Comparison of ENCODE assay signal across 3 worm cellular contexts in the genomic region with DNA sequence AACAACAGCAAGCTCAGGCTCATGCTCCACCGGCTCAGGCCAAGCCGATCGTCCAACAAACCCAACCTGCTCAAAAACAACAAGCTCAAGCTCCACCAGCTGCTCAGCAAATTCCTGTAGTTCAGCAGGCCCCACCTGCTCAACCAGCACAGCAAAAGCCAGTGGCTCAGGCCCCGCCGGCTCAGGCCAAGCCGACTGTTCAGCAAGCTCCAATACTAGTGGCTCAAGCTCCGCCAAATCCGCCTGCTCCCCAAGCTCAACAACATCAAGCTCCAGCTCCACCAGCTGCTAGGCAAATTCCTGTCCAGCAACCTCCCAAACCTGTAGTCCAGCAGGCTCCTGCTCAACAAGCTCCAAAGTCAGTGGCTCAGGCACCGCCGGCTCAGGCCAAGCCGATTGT.
TF ChIP-seq lines count a peak whose summit lies in the region.

No protein-coding gene starts in this region.

TF ChIP-seq in whole organism, L2 larva, 48 proteins besides CTCF, POLR2A, EP300 and RAD21:
- TF ChIP-seq dmd-4 (tag; optimal IDR thresholded peaks at IDR 0.05; lab: Kevin White, UChicago), result no peak
- TF ChIP-seq ceh-16 (tag; optimal IDR thresholded peaks at IDR 0.05; lab: Kevin White, UChicago), result no peak
- no peak for TF ChIP-seq snpc-4 (tag; optimal IDR thresholded peaks at IDR 0.05; lab: Kevin White, UChicago)
- 0 out of 2 replicates have a peak, but pooled peaks have one; percentile 8 for TF ChIP-seq ztf-1 (GFP tag; conservative IDR thresholded peaks at IDR 0.05; lab: Robert Waterston, UW)

TF ChIP-seq in whole organism, L4 larva, 104 proteins besides CTCF, POLR2A, EP300 and RAD21:
- peak; percentile 88 for TF ChIP-seq set-16 (GFP tag; IDR thresholded peaks at IDR 0.05; lab: Robert Waterston, UW)
- no peak for TF ChIP-seq dpl-1 (GFP tag; optimal IDR thresholded peaks at IDR 0.05; lab: Kevin White, UChicago)

TF ChIP-seq in whole organism, young adult, 124 proteins besides CTCF, POLR2A, EP300 and RAD21:
- TF ChIP-seq egrh-3 (GFP tag; IDR thresholded peaks at IDR 0.05; lab: Robert Waterston, UW) (peak; percentile 69; the same call in 1 of the 2 replicates), cebp-1 (GFP tag; IDR thresholded peaks at IDR 0.05; lab: Robert Waterston, UW) (no peak), cebp-1 (tag; optimal IDR thresholded peaks at IDR 0.05; lab: Kevin White, UChicago) (no peak), zfh-2 (GFP tag; conservative IDR thresholded peaks at IDR 0.05; lab: Robert Waterston, UW) (peak; percentile 71)
TF ChIP-seq in whole organism, young adult: peak in this region for 2.
